Worm (Caenorhabditis elegans) whole organism, L3 larva: ENCODE results near the gene W03C9.2.

Experiments used
- R02D3.7 ChIP-seq: fragments of 150-350 bp; optimal IDR thresholded peaks from 2 replicates; lab custom pipeline; 2014; ENCODE audit warnings: missing biosample characterization, missing genetic modification characterization
- ZK546.5 ChIP-seq: sonication (generic microtip); optimal IDR thresholded peaks from 2 replicates; lab custom pipeline; 2017; ENCODE audit warnings: missing biosample characterization, missing genetic modification characterization
- aly-2 ChIP-seq: fragments of 150-350 bp; optimal IDR thresholded peaks from 2 replicates; lab custom pipeline; 2014; ENCODE audit warnings: missing biosample characterization, missing genetic modification characterization
- ama-1 ChIP-seq: fragments of 150-350 bp; optimal IDR thresholded peaks from 2 replicates; lab custom pipeline; 2018
- ceh-82 ChIP-seq: fragments of 150-350 bp; optimal IDR thresholded peaks from 2 replicates; lab custom pipeline; 2014; ENCODE audit warnings: missing biosample characterization, missing genetic modification characterization
- ceh-9 ChIP-seq: sonication (generic microtip); optimal IDR thresholded peaks from 2 replicates; lab custom pipeline; 2018; ENCODE audit warnings: missing biosample characterization, missing genetic modification characterization
- daf-12 ChIP-seq: fragments of 150-350 bp; optimal IDR thresholded peaks from 2 replicates; lab custom pipeline; 2014; ENCODE audit warnings: missing biosample characterization, missing genetic modification reagents, missing genetic modification characterization
- egl-27 ChIP-seq: sonication (generic microtip); optimal IDR thresholded peaks from 4 replicates; lab custom pipeline; 2017; ENCODE audit warnings: missing biosample characterization, missing genetic modification reagents, missing genetic modification characterization
- elt-1 ChIP-seq: fragments of 150-350 bp; optimal IDR thresholded peaks from 2 replicates; lab custom pipeline; 2014; ENCODE audit warnings: missing biosample characterization, missing genetic modification characterization
- eor-1 ChIP-seq, 2 experiments: fragments of 150-350 bp; optimal IDR thresholded peaks; 2 replicates each; lab custom pipeline; 2014 to 2018; ENCODE audit warnings: missing biosample characterization in 2 of 2, missing genetic modification characterization in 2 of 2
- fkh-10 ChIP-seq: sonication (generic microtip); optimal IDR thresholded peaks from 2 replicates; lab custom pipeline; 2017; ENCODE audit warnings: missing biosample characterization, missing genetic modification reagents, missing genetic modification characterization
- fkh-2 ChIP-seq: fragments of 150-350 bp; optimal IDR thresholded peaks from 2 replicates; lab custom pipeline; 2014; ENCODE audit warnings: missing biosample characterization, missing genetic modification reagents, missing genetic modification characterization
- fos-1 ChIP-seq: fragments of 150-350 bp; optimal IDR thresholded peaks from 2 replicates; lab custom pipeline; 2014; ENCODE audit warnings: missing biosample characterization, missing genetic modification characterization
- hmg-11 ChIP-seq: sonication (generic microtip); optimal IDR thresholded peaks from 2 replicates; lab custom pipeline; 2016; ENCODE audit warnings: missing genetic modification characterization, missing compliant biosample characterization
- lin-15B ChIP-seq: fragments of 150-350 bp; optimal IDR thresholded peaks from 2 replicates; lab custom pipeline; 2014; ENCODE audit warnings: missing biosample characterization, missing genetic modification characterization
- lin-39 ChIP-seq: fragments of 150-350 bp; optimal IDR thresholded peaks from 2 replicates; lab custom pipeline; 2018; ENCODE audit warnings: missing biosample characterization, missing genetic modification reagents, missing genetic modification characterization
- lsy-12 ChIP-seq: sonication (generic microtip); optimal IDR thresholded peaks from 2 replicates; lab custom pipeline; 2016; ENCODE audit warnings: mild to moderate bottlenecking, missing genetic modification characterization, missing compliant biosample characterization
- mdl-1 ChIP-seq: fragments of 150-350 bp; optimal IDR thresholded peaks from 2 replicates; lab custom pipeline; 2014; ENCODE audit warnings: missing biosample characterization, missing genetic modification characterization
- nfya-1 ChIP-seq: sonication (generic microtip); optimal IDR thresholded peaks from 2 replicates; lab custom pipeline; 2017; ENCODE audit warnings: missing genetic modification characterization, mild to moderate bottlenecking, missing compliant biosample characterization, antibody characterized with exemption, moderate library complexity; ENCODE audit not compliant: insufficient read depth
- nhr-11 ChIP-seq: fragments of 150-350 bp; optimal IDR thresholded peaks from 2 replicates; lab custom pipeline; 2014; ENCODE audit warnings: missing biosample characterization, missing genetic modification characterization
- nhr-12 ChIP-seq: fragments of 150-350 bp; optimal IDR thresholded peaks from 2 replicates; lab custom pipeline; 2014; ENCODE audit warnings: missing biosample characterization, missing genetic modification characterization
- nhr-237 ChIP-seq: fragments of 150-350 bp; optimal IDR thresholded peaks from 2 replicates; lab custom pipeline; 2014; ENCODE audit warnings: missing biosample characterization, missing genetic modification characterization
- nhr-25 ChIP-seq: sonication (generic microtip); optimal IDR thresholded peaks from 2 replicates; lab custom pipeline; 2017; ENCODE audit warnings: missing biosample characterization, missing genetic modification characterization
- nhr-28 ChIP-seq: fragments of 150-350 bp; optimal IDR thresholded peaks from 2 replicates; lab custom pipeline; 2014; ENCODE audit warnings: missing biosample characterization, missing genetic modification characterization
- nhr-43 ChIP-seq: sonication (generic microtip); optimal IDR thresholded peaks from 2 replicates; lab custom pipeline; 2016; ENCODE audit warnings: mild to moderate bottlenecking, missing genetic modification characterization, missing compliant biosample characterization; ENCODE audit not compliant: poor library complexity, severe bottlenecking
- nhr-76 ChIP-seq: fragments of 150-350 bp; sonication (generic microtip); optimal IDR thresholded peaks from 5 replicates; lab custom pipeline; 2014; ENCODE audit warnings: missing biosample characterization, missing genetic modification characterization
- nhr-77 ChIP-seq: fragments of 150-350 bp; optimal IDR thresholded peaks from 2 replicates; lab custom pipeline; 2014; ENCODE audit warnings: missing biosample characterization, missing genetic modification characterization
- pha-4 ChIP-seq: fragments of 150-350 bp; optimal IDR thresholded peaks from 2 replicates; lab custom pipeline; 2014; ENCODE audit warnings: missing biosample characterization, missing genetic modification reagents, missing genetic modification characterization
- pqm-1 ChIP-seq: fragments of 150-350 bp; optimal IDR thresholded peaks from 2 replicates; lab custom pipeline; 2017; ENCODE audit warnings: missing biosample characterization, missing genetic modification characterization, inconsistent platforms
- sea-2 ChIP-seq: fragments of 150-350 bp; sonication (generic microtip); optimal IDR thresholded peaks from 4 replicates; lab custom pipeline; 2014; ENCODE audit warnings: missing biosample characterization, missing genetic modification reagents, missing genetic modification characterization
- snpc-4 ChIP-seq: fragments of 150-350 bp; optimal IDR thresholded peaks from 2 replicates; lab custom pipeline; 2014; ENCODE audit warnings: missing biosample characterization, missing genetic modification characterization
- tbx-2 ChIP-seq: sonication (generic microtip); optimal IDR thresholded peaks from 2 replicates; lab custom pipeline; 2016; ENCODE audit warnings: mild to moderate bottlenecking, missing genetic modification characterization, missing compliant biosample characterization
- unc-39 ChIP-seq: sonication (generic microtip); optimal IDR thresholded peaks from 4 replicates; lab custom pipeline; 2017; ENCODE audit warnings: missing biosample characterization, missing genetic modification characterization
- unc-62 ChIP-seq: fragments of 150-350 bp; sonication (generic microtip); optimal IDR thresholded peaks from 4 replicates; lab custom pipeline; 2014; ENCODE audit warnings: missing biosample characterization, missing genetic modification reagents, missing genetic modification characterization
- zag-1 ChIP-seq: fragments of 150-350 bp; optimal IDR thresholded peaks from 2 replicates; lab custom pipeline; 2014; ENCODE audit warnings: missing biosample characterization, missing genetic modification characterization
- ztf-11 ChIP-seq: fragments of 150-350 bp; optimal IDR thresholded peaks from 2 replicates; lab custom pipeline; 2014; ENCODE audit warnings: missing biosample characterization, missing genetic modification characterization

W03C9.2 gene

DNA sequence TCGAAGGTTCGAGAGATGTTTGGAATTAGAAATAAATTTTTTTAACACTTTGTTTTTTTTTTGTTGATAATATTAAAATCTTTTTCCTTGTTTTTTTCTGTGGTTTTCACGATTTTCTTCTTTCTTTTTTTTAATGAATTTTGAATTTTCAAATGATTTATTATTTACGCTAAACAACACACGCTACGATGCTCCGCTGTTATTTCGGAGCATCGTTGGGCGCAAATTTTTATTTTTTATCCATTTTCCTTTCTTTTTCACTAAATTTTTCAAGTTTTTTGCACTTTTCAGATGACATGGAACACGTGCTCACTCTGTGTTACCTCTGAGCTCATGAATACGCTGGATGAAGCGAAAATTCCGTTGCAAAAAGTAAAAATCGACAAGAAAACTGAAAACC, at the start of gene W03C9.2, which contains the start of gene W03C9.1:
TSS of gene W03C9.2 (plus strand) at position 286 of the 400 bp plus-strand sequence.
TSS of gene W03C9.1 (minus strand) at position 46 of the 400 bp plus-strand sequence.
- TF ChIP-seq ama-1 (lab: Kevin White, UChicago) (no peak), lin-15B (tag; lab: Kevin White, UChicago) (peak; percentile 11)
- TF ChIP-seq, all 47 proteins: peak for 1

DNA sequence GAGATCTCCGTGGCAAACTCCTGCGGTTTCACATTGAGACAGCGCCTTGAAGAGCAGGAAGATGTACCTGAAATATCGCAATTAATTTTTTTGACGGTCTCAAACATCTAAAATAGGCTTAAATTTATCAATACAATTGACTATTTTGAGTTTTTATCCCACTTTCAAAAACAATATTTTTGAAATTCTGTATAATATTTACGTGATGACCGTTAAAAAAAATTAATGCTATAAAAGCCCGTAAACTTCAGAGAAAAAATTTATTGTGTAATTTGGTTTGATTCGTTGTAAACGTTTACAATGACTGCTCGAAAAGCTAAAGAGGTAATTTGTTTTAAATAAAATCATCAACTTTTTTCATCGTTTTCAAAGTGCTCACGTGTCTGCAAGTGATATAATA, 47.9 kb upstream of the W03C9.2 start, which contains the start of gene ZK930.7:
TSS of gene ZK930.7 (plus strand) at position 301 of the 400 bp plus-strand sequence.
- TF ChIP-seq nhr-25 (tag; lab: Kevin White, UChicago), result no peak
- no peak for TF ChIP-seq lin-39 (tag; lab: Kevin White, UChicago)
- no peak for TF ChIP-seq tbx-2
- TF ChIP-seq pqm-1 (tag; lab: Kevin White, UChicago), result no peak
- no peak for TF ChIP-seq aly-2
- no peak for TF ChIP-seq nhr-76 (tag; lab: Kevin White, UChicago)
- no peak for TF ChIP-seq nfya-1 (tag; lab: Kevin White, UChicago)
- TF ChIP-seq egl-27 (tag; lab: Kevin White, UChicago), result no peak
- no peak for TF ChIP-seq ztf-11 (tag; lab: Kevin White, UChicago)
- TF ChIP-seq snpc-4, result no peak
- no peak for TF ChIP-seq daf-12 (tag; lab: Kevin White, UChicago)
- TF ChIP-seq nhr-28 (tag; lab: Kevin White, UChicago), result no peak
- no peak for TF ChIP-seq nhr-12 (tag; lab: Kevin White, UChicago)
- no peak for TF ChIP-seq nhr-11
- no peak for TF ChIP-seq fkh-2 (tag; lab: Kevin White, UChicago)

DNA sequence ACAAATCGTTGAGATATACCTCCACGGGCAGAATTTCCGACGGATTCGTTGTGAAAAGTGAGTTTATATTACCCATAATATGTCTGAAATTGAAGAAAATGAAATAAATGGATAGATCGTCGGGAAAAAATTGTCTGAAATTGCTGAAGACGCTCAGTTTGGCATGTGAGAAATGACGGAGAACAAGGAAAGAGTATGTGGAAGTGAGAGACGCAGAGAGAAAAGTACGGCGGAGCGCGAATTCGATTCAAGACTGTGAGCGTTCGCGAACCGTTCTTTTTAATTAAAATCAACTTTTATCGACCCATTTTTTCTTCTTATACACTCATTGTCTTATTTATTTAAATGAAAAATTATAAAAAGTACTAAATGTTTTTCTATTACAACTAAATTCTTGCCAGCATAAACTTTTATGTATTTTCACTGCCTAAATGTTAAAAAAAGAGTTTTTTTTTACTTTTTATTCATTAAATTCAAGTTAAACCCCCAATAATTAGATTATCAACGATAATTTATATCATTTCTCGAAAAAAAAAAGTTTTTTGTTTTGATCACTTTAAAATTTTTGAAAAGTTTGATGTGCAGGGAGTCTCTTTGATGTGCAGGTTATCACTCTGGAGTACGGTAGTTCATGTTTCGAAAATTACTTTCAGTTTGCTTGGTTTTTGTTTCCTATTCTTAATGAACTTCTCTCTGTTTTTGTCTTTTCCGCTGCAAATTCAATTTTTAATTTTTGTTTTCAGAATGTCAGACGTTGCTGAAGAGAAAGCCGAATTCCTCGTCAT, 46.2 kb upstream of the W03C9.2 start, which contains the start of the genes vps-15 and hmg-12:
TSS of gene vps-15 (minus strand) at position 83 of the 785 bp plus-strand sequence.
TSS of gene hmg-12 (plus strand) at position 744 of the 785 bp plus-strand sequence.
- TF ChIP-seq hmg-11 (tag; lab: Kevin White, UChicago), result peak; percentile 67
- TF ChIP-seq zag-1 (tag; lab: Kevin White, UChicago), result no peak
- TF ChIP-seq lin-15B (tag; lab: Kevin White, UChicago), result peak; percentile 54
- no peak for TF ChIP-seq ceh-82 (tag; lab: Kevin White, UChicago)
- TF ChIP-seq ZK546.5, result peak; percentile 11
- no peak for TF ChIP-seq daf-12 (tag; lab: Kevin White, UChicago)
- no peak for TF ChIP-seq nhr-76 (tag; lab: Kevin White, UChicago)
- no peak for TF ChIP-seq nhr-237
- peak; percentile 24 for TF ChIP-seq nfya-1 (tag; lab: Kevin White, UChicago)
- TF ChIP-seq pha-4 (tag; lab: Kevin White, UChicago), result no peak
- no peak for TF ChIP-seq pqm-1 (tag; lab: Kevin White, UChicago)
- no peak for TF ChIP-seq unc-39 (tag; lab: Kevin White, UChicago)
- TF ChIP-seq aly-2, result no peak
- no peak for TF ChIP-seq eor-1 (tag; optimal IDR thresholded peaks at IDR 0.05; lab: Kevin White, UChicago)
- no peak for TF ChIP-seq R02D3.7 (tag; lab: Kevin White, UChicago)
- no peak for TF ChIP-seq fkh-10 (GFP tag; lab: Kevin White, UChicago)
- no peak for TF ChIP-seq nhr-11
- TF ChIP-seq snpc-4, result no peak
- TF ChIP-seq mdl-1 (tag; lab: Kevin White, UChicago), result no peak
- TF ChIP-seq sea-2 (GFP tag; lab: Kevin White, UChicago), result no peak
- no peak for TF ChIP-seq lsy-12

DNA sequence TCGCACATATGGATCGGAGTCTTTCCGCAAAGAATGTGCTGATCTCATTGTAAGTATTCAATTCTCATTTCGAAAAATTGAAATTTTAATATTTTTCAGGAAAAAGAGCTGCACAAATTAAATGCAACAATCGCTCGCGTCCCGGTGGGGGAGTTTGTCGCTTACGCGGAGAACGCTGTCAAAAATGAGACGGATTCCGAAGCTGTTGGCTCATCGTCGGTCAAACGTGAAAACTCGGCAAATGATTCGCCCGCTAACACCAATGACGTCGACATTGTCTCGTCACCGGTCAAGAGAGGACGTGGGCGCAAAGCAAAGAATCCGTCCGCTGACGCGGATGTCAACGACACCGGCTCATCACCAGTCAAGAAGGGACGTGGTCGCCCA, 45.6 kb upstream of the W03C9.2 start:
- TF ChIP-seq lin-39 (tag; lab: Kevin White, UChicago), result no peak
- no peak for TF ChIP-seq nhr-28 (tag; lab: Kevin White, UChicago)
- no peak for TF ChIP-seq fos-1 (tag; lab: Kevin White, UChicago)
- TF ChIP-seq nhr-43 (tag; lab: Kevin White, UChicago), result no peak
- no peak for TF ChIP-seq nhr-76 (tag; lab: Kevin White, UChicago)
- no peak for TF ChIP-seq ZK546.5
- no peak for TF ChIP-seq egl-27 (tag; lab: Kevin White, UChicago)
- TF ChIP-seq nfya-1 (tag; lab: Kevin White, UChicago), result no peak
- no peak for TF ChIP-seq ceh-9
- no peak for TF ChIP-seq unc-62 (GFP tag; lab: Kevin White, UChicago)
- no peak for TF ChIP-seq nhr-77
- no peak for TF ChIP-seq pqm-1 (tag; lab: Kevin White, UChicago)
- no peak for TF ChIP-seq unc-39 (tag; lab: Kevin White, UChicago)
- TF ChIP-seq nhr-25 (tag; lab: Kevin White, UChicago), result no peak
- no peak for TF ChIP-seq ama-1 (lab: Kevin White, UChicago)
- TF ChIP-seq elt-1 (tag; lab: Kevin White, UChicago), result no peak
- no peak for TF ChIP-seq aly-2
- TF ChIP-seq R02D3.7 (tag; lab: Kevin White, UChicago), result no peak
- TF ChIP-seq lin-15B (tag; lab: Kevin White, UChicago), result no peak
